Worm (Caenorhabditis elegans) whole organism, young adult: ENCODE data around the gene prk-1.

Experiments used
- B0035.1 ChIP-seq: sonication (generic microtip); optimal IDR thresholded peaks from 2 replicates; lab custom pipeline; 2016; ENCODE audit warnings: missing genetic modification characterization, mild to moderate bottlenecking, missing compliant biosample characterization, missing genotype, missing genetic modification reagents
- B0261.1 ChIP-seq: sonication (generic microtip); optimal IDR thresholded peaks from 2 replicates; lab custom pipeline; 2016; ENCODE audit warnings: mild to moderate bottlenecking, missing genetic modification characterization, moderate library complexity, missing compliant biosample characterization
- C17E4.6 ChIP-seq: fragments of 200-800 bp; sonication (Bioruptor generic); IDR thresholded peaks from 2 replicates; pipeline ENCODE4 v1.3.6; 2022; ENCODE audit warnings: missing genetic modification reagents, missing genetic modification characterization, missing compliant biosample characterization
- F22D6.2 ChIP-seq: sonication (generic microtip); optimal IDR thresholded peaks from 2 replicates; lab custom pipeline; 2016; ENCODE audit warnings: mild to moderate bottlenecking, missing genetic modification characterization, missing compliant biosample characterization
- F33H1.4 ChIP-seq: fragments of 200-800 bp; sonication (Bioruptor generic); IDR thresholded peaks from 2 replicates; pipeline ENCODE4 v1.3.6; 2022; ENCODE audit warnings: missing genetic modification reagents, missing genetic modification characterization, missing compliant biosample characterization
- F52B5.7 ChIP-seq: sonication (generic microtip); optimal IDR thresholded peaks from 2 replicates; lab custom pipeline; 2016; ENCODE audit warnings: mild to moderate bottlenecking, missing genetic modification characterization, missing compliant biosample characterization
- F57A8.1 ChIP-seq: fragments of 200-800 bp; sonication (Bioruptor generic); optimal IDR thresholded peaks from 2 replicates; lab custom pipeline; 2018; ENCODE audit warnings: mild to moderate bottlenecking, missing genetic modification characterization, moderate library complexity, missing compliant biosample characterization
- K11D2.4 ChIP-seq: fragments of 200-800 bp; sonication (Bioruptor generic); IDR thresholded peaks from 2 replicates; pipeline ENCODE4 v1.3.6; 2022; ENCODE audit warnings: missing genetic modification reagents, missing genetic modification characterization, missing compliant biosample characterization
- K12H6.12 ChIP-seq: fragments of 200-800 bp; sonication (Bioruptor generic); optimal IDR thresholded peaks from 2 replicates; lab custom pipeline; 2018; ENCODE audit warnings: mild to moderate bottlenecking, missing genetic modification characterization, missing compliant biosample characterization
- Y95B8A.8 ChIP-seq: fragments of 200-800 bp; sonication (Bioruptor generic); IDR thresholded peaks from 2 replicates; pipeline ENCODE4 v1.3.6; 2022; ENCODE audit warnings: missing genetic modification reagents, missing genetic modification characterization, missing compliant biosample characterization
- akir-1 ChIP-seq: fragments of 200-800 bp; sonication (Bioruptor generic); optimal IDR thresholded peaks from 2 replicates; lab custom pipeline; 2018; ENCODE audit warnings: mild to moderate bottlenecking, missing genetic modification characterization, moderate library complexity, missing compliant biosample characterization
- ama-1 ChIP-seq, 3 experiments: fragments of 150-350 bp in 1 of 3; sonication (generic microtip) in 2 of 3; optimal IDR thresholded peaks; 2 replicates each; lab custom pipeline; 2014 to 2018; ENCODE audit warnings: missing biosample characterization in 2 of 3, missing genetic modification characterization in 2 of 3, missing genetic modification reagents in 2 of 3
- attf-6 ChIP-seq: fragments of 200-800 bp; sonication (Bioruptor generic); IDR thresholded peaks from 2 replicates; pipeline ENCODE4 v1.3.6; 2022; ENCODE audit warnings: missing genetic modification reagents, missing genetic modification characterization, missing compliant biosample characterization
- bed-1 ChIP-seq: fragments of 200-800 bp; sonication (Bioruptor generic); IDR thresholded peaks from 2 replicates; pipeline ENCODE4 v1.3.6; 2022; ENCODE audit warnings: missing genetic modification reagents, missing genetic modification characterization, missing compliant biosample characterization
- ccch-3 ChIP-seq: fragments of 200-800 bp; sonication (Bioruptor generic); optimal IDR thresholded peaks from 2 replicates; lab custom pipeline; 2018; ENCODE audit warnings: mild to moderate bottlenecking, missing genetic modification characterization, missing compliant biosample characterization
- ceh-100 ChIP-seq: fragments of 200-800 bp; sonication (Bioruptor generic); IDR thresholded peaks from 2 replicates; pipeline ENCODE4 v1.3.6; 2022; ENCODE audit warnings: missing genetic modification reagents, missing genetic modification characterization, missing compliant biosample characterization
- ceh-27 ChIP-seq: fragments of 200-800 bp; sonication (Bioruptor generic); optimal IDR thresholded peaks from 2 replicates; lab custom pipeline; 2018; ENCODE audit warnings: mild to moderate bottlenecking, missing genetic modification characterization, moderate library complexity, missing compliant biosample characterization
- ceh-79 ChIP-seq: sonication (generic microtip); optimal IDR thresholded peaks from 2 replicates; lab custom pipeline; 2017; ENCODE audit warnings: mild to moderate bottlenecking, missing genetic modification characterization, missing compliant biosample characterization
- dpff-1 ChIP-seq: sonication (generic microtip); optimal IDR thresholded peaks from 2 replicates; lab custom pipeline; 2017; ENCODE audit warnings: mild to moderate bottlenecking, missing genetic modification characterization, missing compliant biosample characterization
- dpl-1 ChIP-seq: fragments of 150-350 bp; optimal IDR thresholded peaks from 2 replicates; lab custom pipeline; 2014; ENCODE audit warnings: missing biosample characterization, missing genetic modification reagents, missing genetic modification characterization
- egrh-3 ChIP-seq: fragments of 200-800 bp; sonication (Bioruptor generic); IDR thresholded peaks from 2 replicates; pipeline ENCODE4 v1.3.6; 2022; ENCODE audit warnings: missing genetic modification reagents, missing genetic modification characterization, missing compliant biosample characterization
- ekl-4 ChIP-seq: fragments of 200-800 bp; sonication (Bioruptor generic); IDR thresholded peaks from 2 replicates; pipeline ENCODE4 v1.3.6; 2022; ENCODE audit warnings: missing genetic modification reagents, missing genetic modification characterization, missing compliant biosample characterization
- him-1 ChIP-seq: sonication (generic microtip); optimal IDR thresholded peaks from 2 replicates; lab custom pipeline; 2016; ENCODE audit warnings: missing genotype, missing genetic modification reagents, missing genetic modification characterization, missing compliant biosample characterization
- hmg-1.2 ChIP-seq: fragments of 200-800 bp; sonication (Bioruptor generic); IDR thresholded peaks from 2 replicates; pipeline ENCODE4 v1.3.6; 2022; ENCODE audit warnings: missing genetic modification reagents, missing genetic modification characterization, missing compliant biosample characterization
- hmg-20 ChIP-seq: fragments of 200-800 bp; sonication (Bioruptor generic); IDR thresholded peaks from 2 replicates; pipeline ENCODE4 v1.3.6; 2022; ENCODE audit warnings: missing genetic modification reagents, missing genetic modification characterization, missing compliant biosample characterization
- lin-26 ChIP-seq: fragments of 200-800 bp; sonication (Bioruptor generic); IDR thresholded peaks from 2 replicates; pipeline ENCODE4 v1.3.6; 2022; ENCODE audit warnings: missing genetic modification reagents, missing genetic modification characterization, missing compliant biosample characterization
- lir-1 ChIP-seq: fragments of 200-800 bp; sonication (Bioruptor generic); conservative IDR thresholded peaks from 2 replicates; pipeline ENCODE4 v1.3.6; 2022; ENCODE audit warnings: missing genetic modification reagents, missing genetic modification characterization, missing compliant biosample characterization
- lsy-27 ChIP-seq: sonication (generic microtip); optimal IDR thresholded peaks from 2 replicates; lab custom pipeline; 2017; ENCODE audit warnings: missing genetic modification characterization, mild to moderate bottlenecking, missing compliant biosample characterization, antibody characterized with exemption, missing genotype, borderline replicate concordance; ENCODE audit not compliant: insufficient read depth
- madf-3 ChIP-seq: fragments of 200-800 bp; sonication (Bioruptor generic); IDR thresholded peaks from 2 replicates; pipeline ENCODE4 v1.3.6; 2022; ENCODE audit warnings: missing genetic modification reagents, missing genetic modification characterization, missing compliant biosample characterization
- nfya-2 ChIP-seq: fragments of 200-800 bp; sonication (Bioruptor generic); IDR thresholded peaks from 2 replicates; pipeline ENCODE4 v1.3.6; 2022; ENCODE audit warnings: missing genetic modification reagents, missing genetic modification characterization, missing compliant biosample characterization
- nhr-179 ChIP-seq: sonication (generic microtip); optimal IDR thresholded peaks from 2 replicates; lab custom pipeline; 2016; ENCODE audit warnings: mild to moderate bottlenecking, missing genetic modification characterization, missing compliant biosample characterization
- nhr-80 ChIP-seq: sonication (generic microtip); optimal IDR thresholded peaks from 2 replicates; lab custom pipeline; 2016; ENCODE audit warnings: missing genetic modification characterization, missing compliant biosample characterization
- nhr-90 ChIP-seq: sonication (generic microtip); optimal IDR thresholded peaks from 2 replicates; lab custom pipeline; 2016; ENCODE audit warnings: missing genotype, mild to moderate bottlenecking, missing genetic modification characterization, missing compliant biosample characterization
- pbrm-1 ChIP-seq: fragments of 200-800 bp; sonication (Bioruptor generic); IDR thresholded peaks from 2 replicates; pipeline ENCODE4 v1.3.6; 2022; ENCODE audit warnings: missing genetic modification reagents, missing genetic modification characterization, missing compliant biosample characterization
- rpc-1 ChIP-seq, 2 experiments: fragments of 150-350 bp in 1 of 2; sonication (generic microtip) in 1 of 2; optimal IDR thresholded peaks; 2 replicates each; lab custom pipeline; 2014 to 2018; ENCODE audit warnings: missing biosample characterization in 1 of 2, missing genetic modification characterization in 1 of 2, missing genetic modification reagents in 1 of 2, missing genotype in 1 of 2
- sdz-38 ChIP-seq: sonication (generic microtip); optimal IDR thresholded peaks from 2 replicates; lab custom pipeline; 2016; ENCODE audit warnings: missing genotype, missing genetic modification characterization, missing compliant biosample characterization
- snpc-4 ChIP-seq, 5 experiments: fragments of 150-350 bp in 1 of 5; sonication (generic microtip) in 4 of 5; optimal IDR thresholded peaks; 2 replicates each; lab custom pipeline; 2014 to 2018; ENCODE audit warnings: missing genetic modification characterization in 5 of 5, missing biosample characterization in 3 of 5, antibody characterized with exemption in 2 of 5, mild to moderate bottlenecking in 2 of 5, missing compliant biosample characterization in 2 of 5, missing genotype in 2 of 5, moderate library complexity in 2 of 5, missing genetic modification reagents in 1 of 5
- tbp1 ChIP-seq: fragments of 200-800 bp; sonication (Bioruptor generic); optimal IDR thresholded peaks from 2 replicates; lab custom pipeline; 2018; ENCODE audit warnings: mild to moderate bottlenecking, missing genetic modification characterization, missing compliant biosample characterization
- zfh-2 ChIP-seq: fragments of 200-800 bp; sonication (Bioruptor generic); conservative IDR thresholded peaks from 2 replicates; pipeline ENCODE4 v1.3.6; 2022; ENCODE audit warnings: missing genetic modification reagents, missing genetic modification characterization, missing compliant biosample characterization
- ztf-26 ChIP-seq: sonication (generic microtip); optimal IDR thresholded peaks from 2 replicates; lab custom pipeline; 2017; ENCODE audit warnings: missing genetic modification characterization, missing compliant biosample characterization
- ztf-3 ChIP-seq: fragments of 200-800 bp; sonication (Bioruptor generic); optimal IDR thresholded peaks from 2 replicates; lab custom pipeline; 2018; ENCODE audit warnings: mild to moderate bottlenecking, missing genetic modification characterization, missing compliant biosample characterization

The prk-1 gene

ce11 chrIII:7030044-7030804 is 40.3 kb downstream of the prk-1 start (continued):
- TF ChIP-seq B0035.1 (tag; lab: Kevin White, UChicago) (no peak), ceh-27 (no peak), dpl-1 (no peak), akir-1 (GFP tag; lab: Kevin White, UChicago) (no peak), ama-1 (optimal IDR thresholded peaks at IDR 0.05; lab: Kevin White, UChicago) (no peak), ama-1 (GFP tag; optimal IDR thresholded peaks at IDR 0.05; lab: Kevin White, UChicago) (no peak), him-1 (tag; lab: Kevin White, UChicago) (no peak), madf-3 (GFP tag; lab: Robert Waterston, UW) (no peak), snpc-4 (GFP tag; optimal IDR thresholded peaks at IDR 0.05; lab: Kevin White, UChicago) (peak; percentile 84), snpc-4 (tag; optimal IDR thresholded peaks at IDR 0.05; lab: Kevin White, UChicago) (peak; percentile 91 to 94 (median 92)), nfya-2 (GFP tag; lab: Robert Waterston, UW) (no peak), nhr-80 (tag; lab: Kevin White, UChicago) (peak; percentile 81), ztf-3 (no peak), lsy-27 (tag; lab: Kevin White, UChicago) (no peak), K11D2.4 (GFP tag; lab: Robert Waterston, UW) (no peak), B0261.1 (tag; lab: Kevin White, UChicago) (peak; percentile 83), rpc-1 (optimal IDR thresholded peaks at IDR 0.05; lab: Kevin White, UChicago) (peak; percentile 77), rpc-1 (tag; optimal IDR thresholded peaks at IDR 0.05; lab: Kevin White, UChicago) (peak; percentile 72), nhr-90 (tag; lab: Kevin White, UChicago) (peak; percentile 45), sdz-38 (no peak), ztf-26 (tag; lab: Kevin White, UChicago) (no peak), F57A8.1 (GFP tag; lab: Kevin White, UChicago) (no peak)

- no peak for TF ChIP-seq egrh-3 (GFP tag; lab: Robert Waterston, UW)
- TF ChIP-seq ekl-4 (GFP tag; lab: Robert Waterston, UW): no peak
- TF ChIP-seq madf-3 (GFP tag; lab: Robert Waterston, UW): no peak
- TF ChIP-seq attf-6: no peak
- TF ChIP-seq hmg-20 (GFP tag; lab: Robert Waterston, UW): no peak
- no peak for TF ChIP-seq ceh-79 (tag; lab: Kevin White, UChicago)
- TF ChIP-seq F57A8.1 (GFP tag; lab: Kevin White, UChicago): no peak
- no peak for TF ChIP-seq tbp1
- no peak for TF ChIP-seq him-1 (tag; lab: Kevin White, UChicago)
- TF ChIP-seq nhr-179 (tag; lab: Kevin White, UChicago): no peak
Observed at ce11 chrIII:7032070-7032469, 42.1 kb downstream of the prk-1 start.

- no peak for TF ChIP-seq bed-1 (GFP tag; lab: Robert Waterston, UW)
- TF ChIP-seq lir-1: no peak
- TF ChIP-seq pbrm-1 (GFP tag; lab: Robert Waterston, UW): no peak
- no peak for TF ChIP-seq F52B5.7
- no peak for TF ChIP-seq nhr-179 (tag; lab: Kevin White, UChicago)
- no peak for TF ChIP-seq C17E4.6 (GFP tag; lab: Robert Waterston, UW)
- TF ChIP-seq lin-26 (GFP tag; lab: Robert Waterston, UW): no peak
- no peak for TF ChIP-seq F22D6.2 (tag; lab: Kevin White, UChicago)
- no peak for TF ChIP-seq K12H6.12
- TF ChIP-seq dpff-1 (tag; lab: Kevin White, UChicago): no peak
- TF ChIP-seq ccch-3 (GFP tag; lab: Kevin White, UChicago): no peak
- no peak for TF ChIP-seq ceh-100 (GFP tag; lab: Robert Waterston, UW)
- no peak for TF ChIP-seq B0261.1 (tag; lab: Kevin White, UChicago)
- peak; percentile 59 for TF ChIP-seq hmg-1.2
- TF ChIP-seq F33H1.4: 0 out of 2 replicates have a peak, but pooled peaks have one; percentile 9
- TF ChIP-seq Y95B8A.8 (GFP tag; lab: Robert Waterston, UW): no peak
- no peak for TF ChIP-seq zfh-2
- TF ChIP-seq nfya-2 (GFP tag; lab: Robert Waterston, UW): no peak
Observed at ce11 chrIII:7034252-7035223, 44.6 kb downstream of the prk-1 start.
